Worm (Caenorhabditis elegans): ENCODE data around the gene nhr-11.

DNA sequence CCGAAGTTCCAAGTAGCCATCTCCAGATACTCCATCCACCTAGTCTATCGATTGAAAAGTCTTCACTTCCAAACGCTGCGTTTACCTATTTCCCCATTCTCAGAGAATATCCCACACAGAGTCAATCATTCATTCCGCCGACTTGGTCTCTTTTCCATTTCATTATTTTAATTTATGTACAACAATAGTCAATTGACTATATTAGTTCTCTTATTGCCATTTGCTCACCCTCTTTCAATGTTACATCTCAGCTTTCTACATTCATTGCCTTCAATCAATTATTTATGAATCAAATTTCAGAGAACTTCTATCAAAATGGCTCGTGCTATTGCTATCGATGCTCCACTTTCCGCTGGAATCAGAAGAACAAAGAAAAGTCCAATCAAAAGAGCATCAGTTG, 38.8 kb downstream of the nhr-11 start, which contains the start of gene aly-1:
- TF ChIP-seq nhr-237 (tag; optimal IDR thresholded peaks at IDR 0.05) (no peak), ama-1 (optimal IDR thresholded peaks at IDR 0.05) (no peak), lin-39 (tag; optimal IDR thresholded peaks at IDR 0.05) (no peak), unc-39 (tag; optimal IDR thresholded peaks at IDR 0.05) (no peak)
